Worm (Caenorhabditis elegans) whole organism, young adult: ENCODE data around the gene crm-1.

Source experiments
- B0336.3 ChIP-seq: fragments of 200-800 bp; sonication (Bioruptor generic); IDR thresholded peaks from 2 replicates; pipeline ENCODE4 v1.3.6; 2022; ENCODE audit warnings: missing genetic modification characterization, missing compliant biosample characterization
- C06A6.2 ChIP-seq: fragments of 200-800 bp; sonication (Bioruptor generic); conservative IDR thresholded peaks from 2 replicates; pipeline ENCODE4 v1.3.6; 2022; ENCODE audit warnings: missing genetic modification characterization, missing compliant biosample characterization
- C17E4.6 ChIP-seq: fragments of 200-800 bp; sonication (Bioruptor generic); IDR thresholded peaks from 2 replicates; pipeline ENCODE4 v1.3.6; 2022; ENCODE audit warnings: missing genetic modification reagents, missing genetic modification characterization, missing compliant biosample characterization
- F10E7.11 ChIP-seq: sonication (generic microtip); optimal IDR thresholded peaks from 2 replicates; lab custom pipeline; 2017; ENCODE audit warnings: mild to moderate bottlenecking, missing genetic modification characterization, moderate library complexity, missing compliant biosample characterization
- F22D6.2 ChIP-seq: sonication (generic microtip); optimal IDR thresholded peaks from 2 replicates; lab custom pipeline; 2016; ENCODE audit warnings: mild to moderate bottlenecking, missing genetic modification characterization, missing compliant biosample characterization
- F33H1.4 ChIP-seq: fragments of 200-800 bp; sonication (Bioruptor generic); IDR thresholded peaks from 2 replicates; pipeline ENCODE4 v1.3.6; 2022; ENCODE audit warnings: missing genetic modification reagents, missing genetic modification characterization, missing compliant biosample characterization
- F52B5.7 ChIP-seq: sonication (generic microtip); optimal IDR thresholded peaks from 2 replicates; lab custom pipeline; 2016; ENCODE audit warnings: mild to moderate bottlenecking, missing genetic modification characterization, missing compliant biosample characterization
- F55B11.4 ChIP-seq: sonication (generic microtip); optimal IDR thresholded peaks from 2 replicates; lab custom pipeline; 2016; ENCODE audit warnings: missing compliant biosample characterization, missing genetic modification characterization, borderline replicate concordance; ENCODE audit not compliant: insufficient read depth
- F57A8.1 ChIP-seq: fragments of 200-800 bp; sonication (Bioruptor generic); optimal IDR thresholded peaks from 2 replicates; lab custom pipeline; 2018; ENCODE audit warnings: mild to moderate bottlenecking, missing genetic modification characterization, moderate library complexity, missing compliant biosample characterization
- F57C9.4 ChIP-seq: sonication (generic microtip); optimal IDR thresholded peaks from 2 replicates; lab custom pipeline; 2017; ENCODE audit warnings: mild to moderate bottlenecking, missing genetic modification characterization, missing compliant biosample characterization
- T26A5.8 ChIP-seq: sonication (generic microtip); optimal IDR thresholded peaks from 2 replicates; lab custom pipeline; 2016; ENCODE audit warnings: missing genetic modification characterization, missing compliant biosample characterization
- Y67H2A.10 ChIP-seq: fragments of 200-800 bp; sonication (Bioruptor generic); conservative IDR thresholded peaks from 2 replicates; pipeline ENCODE4 v1.3.6; 2022; ENCODE audit warnings: missing genetic modification reagents, missing genetic modification characterization, missing compliant biosample characterization
- Y95B8A.8 ChIP-seq: fragments of 200-800 bp; sonication (Bioruptor generic); IDR thresholded peaks from 2 replicates; pipeline ENCODE4 v1.3.6; 2022; ENCODE audit warnings: missing genetic modification reagents, missing genetic modification characterization, missing compliant biosample characterization
- ZK185.1 ChIP-seq: sonication (generic microtip); optimal IDR thresholded peaks from 2 replicates; lab custom pipeline; 2016; ENCODE audit warnings: mild to moderate bottlenecking, missing genetic modification characterization, missing compliant biosample characterization; ENCODE audit not compliant: poor library complexity, severe bottlenecking
- ama-1 ChIP-seq, 3 experiments: fragments of 150-350 bp in 1 of 3; sonication (generic microtip) in 2 of 3; optimal IDR thresholded peaks; 2 replicates each; lab custom pipeline; 2014 to 2018; ENCODE audit warnings: missing biosample characterization in 2 of 3, missing genetic modification characterization in 2 of 3, missing genetic modification reagents in 2 of 3
- aptf-3 ChIP-seq: fragments of 200-800 bp; sonication (Bioruptor generic); IDR thresholded peaks from 2 replicates; pipeline ENCODE4 v1.3.6; 2022; ENCODE audit warnings: missing genetic modification characterization, missing compliant biosample characterization
- attf-3 ChIP-seq: fragments of 200-800 bp; sonication (Bioruptor generic); conservative IDR thresholded peaks from 2 replicates; pipeline ENCODE4 v1.3.6; 2022; ENCODE audit warnings: missing genetic modification reagents, missing genetic modification characterization, missing compliant biosample characterization
- cebp-2 ChIP-seq: fragments of 200-800 bp; sonication (Bioruptor generic); IDR thresholded peaks from 2 replicates; pipeline ENCODE4 v1.3.6; 2022; ENCODE audit warnings: missing genetic modification characterization, missing compliant biosample characterization
- dox-1 ChIP-seq: fragments of 200-800 bp; sonication (Bioruptor generic); IDR thresholded peaks from 2 replicates; pipeline ENCODE4 v1.3.6; 2022; ENCODE audit warnings: missing genetic modification reagents, missing genetic modification characterization, missing compliant biosample characterization
- dpff-1 ChIP-seq: sonication (generic microtip); optimal IDR thresholded peaks from 2 replicates; lab custom pipeline; 2017; ENCODE audit warnings: mild to moderate bottlenecking, missing genetic modification characterization, missing compliant biosample characterization
- egl-18 ChIP-seq: fragments of 200-800 bp; sonication (Bioruptor generic); IDR thresholded peaks from 2 replicates; pipeline ENCODE4 v1.3.6; 2022; ENCODE audit warnings: missing genetic modification reagents, missing genetic modification characterization, missing compliant biosample characterization
- ekl-4 ChIP-seq: fragments of 200-800 bp; sonication (Bioruptor generic); IDR thresholded peaks from 2 replicates; pipeline ENCODE4 v1.3.6; 2022; ENCODE audit warnings: missing genetic modification reagents, missing genetic modification characterization, missing compliant biosample characterization
- gei-17 ChIP-seq: fragments of 200-800 bp; sonication (Bioruptor generic); optimal IDR thresholded peaks from 2 replicates; lab custom pipeline; 2018; ENCODE audit warnings: mild to moderate bottlenecking, missing genetic modification characterization, missing compliant biosample characterization
- hsf-1 ChIP-seq: fragments of 200-800 bp; sonication (Bioruptor generic); IDR thresholded peaks from 2 replicates; pipeline ENCODE4 v1.3.6; 2022; ENCODE audit warnings: missing genetic modification reagents, missing genetic modification characterization, missing compliant biosample characterization
- let-607 ChIP-seq, 2 experiments: fragments of 200-800 bp in 1 of 2; sonication (Bioruptor generic) in 1 of 2; sonication (generic microtip) in 1 of 2; optimal IDR thresholded peaks; 2 replicates each; lab custom pipeline; 2016 to 2018; ENCODE audit warnings: mild to moderate bottlenecking in 2 of 2, missing compliant biosample characterization in 2 of 2, missing genetic modification characterization in 2 of 2, moderate library complexity in 2 of 2, missing genotype in 1 of 2
- lin-54 ChIP-seq: fragments of 200-800 bp; sonication (Bioruptor generic); optimal IDR thresholded peaks from 2 replicates; lab custom pipeline; 2018; ENCODE audit warnings: mild to moderate bottlenecking, missing genetic modification characterization, missing compliant biosample characterization
- lir-1 ChIP-seq: fragments of 200-800 bp; sonication (Bioruptor generic); conservative IDR thresholded peaks from 2 replicates; pipeline ENCODE4 v1.3.6; 2022; ENCODE audit warnings: missing genetic modification reagents, missing genetic modification characterization, missing compliant biosample characterization
- madf-3 ChIP-seq: fragments of 200-800 bp; sonication (Bioruptor generic); IDR thresholded peaks from 2 replicates; pipeline ENCODE4 v1.3.6; 2022; ENCODE audit warnings: missing genetic modification reagents, missing genetic modification characterization, missing compliant biosample characterization
- mcd-1 ChIP-seq: fragments of 200-800 bp; sonication (Bioruptor generic); IDR thresholded peaks from 2 replicates; pipeline ENCODE4 v1.3.6; 2022; ENCODE audit warnings: missing genetic modification reagents, missing genetic modification characterization, missing compliant biosample characterization
- nhr-179 ChIP-seq: sonication (generic microtip); optimal IDR thresholded peaks from 2 replicates; lab custom pipeline; 2016; ENCODE audit warnings: mild to moderate bottlenecking, missing genetic modification characterization, missing compliant biosample characterization
- nhr-27 ChIP-seq: fragments of 200-800 bp; sonication (Bioruptor generic); optimal IDR thresholded peaks from 2 replicates; lab custom pipeline; 2018; ENCODE audit warnings: mild to moderate bottlenecking, missing genetic modification characterization, moderate library complexity, missing compliant biosample characterization
- nhr-80 ChIP-seq: sonication (generic microtip); optimal IDR thresholded peaks from 2 replicates; lab custom pipeline; 2016; ENCODE audit warnings: missing genetic modification characterization, missing compliant biosample characterization
- rec-8 ChIP-seq, 2 experiments: sonication (generic microtip); optimal IDR thresholded peaks; 2 replicates each; lab custom pipeline; 2016; ENCODE audit warnings: mild to moderate bottlenecking in 2 of 2, missing genetic modification characterization in 2 of 2, missing genetic modification reagents in 2 of 2, missing genotype in 2 of 2, missing biosample characterization in 1 of 2, missing compliant biosample characterization in 1 of 2, moderate library complexity in 1 of 2
- rpc-1 ChIP-seq, 2 experiments: fragments of 150-350 bp in 1 of 2; sonication (generic microtip) in 1 of 2; optimal IDR thresholded peaks; 2 replicates each; lab custom pipeline; 2014 to 2018; ENCODE audit warnings: missing biosample characterization in 1 of 2, missing genetic modification characterization in 1 of 2, missing genetic modification reagents in 1 of 2, missing genotype in 1 of 2
- snpc-1.1 ChIP-seq: sonication (generic microtip); optimal IDR thresholded peaks from 2 replicates; lab custom pipeline; 2017; ENCODE audit warnings: missing genetic modification characterization, mild to moderate bottlenecking, missing compliant biosample characterization, antibody characterized with exemption, moderate library complexity, missing genotype, missing genetic modification reagents; ENCODE audit not compliant: insufficient read depth
- unc-62 ChIP-seq: fragments of 150-350 bp; optimal IDR thresholded peaks from 2 replicates; lab custom pipeline; 2014; ENCODE audit warnings: missing biosample characterization, missing genetic modification reagents, missing genetic modification characterization

crm-1 gene

ce11 chrV:10281374-10281773, 50.5 kb downstream of the crm-1 start, which contains the start of gene lys-2:
Gene lys-2 (minus strand): TSS chrV:10281474.
- TF ChIP-seq F57C9.4 (tag; lab: Kevin White, UChicago) (no peak), let-607 (tag; optimal IDR thresholded peaks at IDR 0.05; lab: Kevin White, UChicago) (no peak), nhr-27 (tag; lab: Kevin White, UChicago) (no peak), F55B11.4 (no peak), C17E4.6 (GFP tag; lab: Robert Waterston, UW) (no peak), unc-62 (GFP tag; lab: Kevin White, UChicago) (peak; percentile 12), F22D6.2 (tag; lab: Kevin White, UChicago) (no peak), T26A5.8 (tag; lab: Kevin White, UChicago) (no peak), lin-54 (GFP tag; lab: Kevin White, UChicago) (no peak), nhr-80 (tag; lab: Kevin White, UChicago) (peak; percentile 82)

- TF ChIP-seq dox-1 (GFP tag; lab: Robert Waterston, UW) (no peak), dpff-1 (no peak), F10E7.11 (no peak), nhr-80 (tag; lab: Kevin White, UChicago) (peak; percentile 43), cebp-2 (GFP tag; lab: Robert Waterston, UW) (no peak), madf-3 (GFP tag; lab: Robert Waterston, UW) (no peak), mcd-1 (no peak), Y67H2A.10 (GFP tag; lab: Robert Waterston, UW) (no peak), rpc-1 (optimal IDR thresholded peaks at IDR 0.05; lab: Kevin White, UChicago) (no peak), rpc-1 (tag; optimal IDR thresholded peaks at IDR 0.05; lab: Kevin White, UChicago) (no peak)
Measured at ce11 chrV:10280112-10280511, 51.8 kb downstream of the crm-1 start.

- TF ChIP-seq F57A8.1 (GFP tag; lab: Kevin White, UChicago) (no peak), ZK185.1 (tag; lab: Kevin White, UChicago) (peak; percentile 13), nhr-80 (tag; lab: Kevin White, UChicago) (peak; percentile 70)
Measured at ce11 chrV:10277579-10277978, 54.3 kb downstream of the crm-1 start, which contains the start of gene lys-1. Gene lys-1 (plus strand): TSS chrV:10277904.

- no peak for TF ChIP-seq attf-3
- TF ChIP-seq cebp-2 (GFP tag; lab: Robert Waterston, UW) = no peak
- TF ChIP-seq B0336.3 (GFP tag; lab: Robert Waterston, UW) = no peak
- no peak for TF ChIP-seq gei-17 (GFP tag; lab: Kevin White, UChicago)
- TF ChIP-seq ekl-4 (GFP tag; lab: Robert Waterston, UW) = no peak
- no peak for TF ChIP-seq ama-1 (optimal IDR thresholded peaks at IDR 0.05; lab: Kevin White, UChicago)
- no peak for TF ChIP-seq ama-1 (GFP tag; optimal IDR thresholded peaks at IDR 0.05; lab: Kevin White, UChicago)
- TF ChIP-seq egl-18 (GFP tag; lab: Robert Waterston, UW) = no peak
- no peak for TF ChIP-seq T26A5.8 (tag; lab: Kevin White, UChicago)
- no peak for TF ChIP-seq Y95B8A.8 (GFP tag; lab: Robert Waterston, UW)
- no peak for TF ChIP-seq C06A6.2 (GFP tag; lab: Robert Waterston, UW)
- no peak for TF ChIP-seq F33H1.4 (GFP tag; lab: Robert Waterston, UW)
- no peak for TF ChIP-seq nhr-179 (tag; lab: Kevin White, UChicago)
- no peak for TF ChIP-seq snpc-1.1 (tag; lab: Kevin White, UChicago)
- no peak for TF ChIP-seq rec-8 (tag; optimal IDR thresholded peaks at IDR 0.05; lab: Kevin White, UChicago)
- no peak for TF ChIP-seq lir-1
- no peak for TF ChIP-seq nhr-27 (tag; lab: Kevin White, UChicago)
- no peak for TF ChIP-seq hsf-1 (GFP tag; lab: Robert Waterston, UW)
- no peak for TF ChIP-seq F52B5.7 (tag; lab: Kevin White, UChicago)
- no peak for TF ChIP-seq aptf-3 (GFP tag; lab: Robert Waterston, UW)
- TF ChIP-seq, all 124 proteins: peak for 0
Measured at ce11 chrV:10276038-10276437, 55.9 kb downstream of the crm-1 start.
